Worm (Caenorhabditis elegans): ENCODE measurements around the gene sri-20.

DNA sequence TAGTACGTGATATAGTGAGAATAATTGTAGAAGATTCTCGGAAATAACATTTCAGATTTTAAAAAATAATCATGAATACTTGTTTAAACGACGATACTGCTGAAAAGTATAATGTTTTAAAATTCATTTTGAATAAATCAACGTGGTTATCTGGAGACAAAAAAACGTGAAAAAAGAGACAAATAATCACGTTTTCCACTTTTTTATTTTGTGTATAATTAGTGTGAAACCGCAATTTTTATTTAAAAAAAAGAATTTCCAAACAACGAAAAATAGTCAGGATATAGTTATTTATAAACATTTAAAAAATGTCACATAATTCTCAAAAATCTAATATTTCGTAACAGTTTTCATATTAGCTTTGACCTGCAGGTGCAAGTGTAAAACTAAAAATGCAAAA, 38.0 kb downstream of the sri-20 start, which contains the start of gene F15H10.7:
- TF ChIP-seq unc-62 (GFP tag; optimal IDR thresholded peaks at IDR 0.05): no peak
- no peak for TF ChIP-seq pha-4 (tag; optimal IDR thresholded peaks at IDR 0.05)
- no peak for TF ChIP-seq cnd-1 (tag; optimal IDR thresholded peaks at IDR 0.05)
- TF ChIP-seq elt-1 (tag; optimal IDR thresholded peaks at IDR 0.05; ENCODE audit: borderline replicate concordance, insufficient read depth): no peak
